Worm (Caenorhabditis elegans): Measurements from ENCODE around the gene F10C1.9.

- TF ChIP-seq ceh-88 (GFP tag; IDR thresholded peaks at IDR 0.05) (no peak), sup-37 (GFP tag; optimal IDR thresholded peaks at IDR 0.05) (no peak), ama-1 (optimal IDR thresholded peaks at IDR 0.05) (no peak), snpc-4 (tag; optimal IDR thresholded peaks at IDR 0.05) (no peak), lin-35 (GFP tag; optimal IDR thresholded peaks at IDR 0.05) (peak in 1 of 2 experiments; percentile 8), elt-3 (tag; optimal IDR thresholded peaks at IDR 0.05) (no peak), rnt-1 (tag; optimal IDR thresholded peaks at IDR 0.05) (peak; percentile 36), ceh-82 (tag; optimal IDR thresholded peaks at IDR 0.05) (peak in 2 of 3 experiments; percentile 22 to 55), nhr-28 (tag; optimal IDR thresholded peaks at IDR 0.05) (no peak), unc-62 (GFP tag; optimal IDR thresholded peaks at IDR 0.05) (no peak)
Measured at ce11 chrII:5779866-5780265, 34.8 kb upstream of the F10C1.9 start.
